Fruit fly (Drosophila melanogaster) whole organism: ENCODE data around the gene CG5783.

ENCODE experiments used
- CG8478 ChIP-seq: fragments of >200 bp; optimal IDR thresholded peaks from 2 replicates; lab custom pipeline; 2018; ENCODE audit warnings: inconsistent platforms
- Dll ChIP-seq: fragments of >200 bp; optimal IDR thresholded peaks from 2 replicates; lab custom pipeline; 2017
- EcR ChIP-seq, 2 experiments: fragments of >200 bp; optimal IDR thresholded peaks; 2 replicates each; lab custom pipeline; 2017; ENCODE audit warnings: missing biosample characterization in 2 of 2, missing genetic modification characterization in 2 of 2, missing genetic modification reagents in 2 of 2
- psq ChIP-seq: fragments of >200 bp; optimal IDR thresholded peaks from 2 replicates; lab custom pipeline; 2017
- usp ChIP-seq: fragments of >200 bp; optimal IDR thresholded peaks from 2 replicates; lab custom pipeline; 2017; ENCODE audit warnings: missing biosample characterization, missing genetic modification characterization, mixed read lengths

DNA sequence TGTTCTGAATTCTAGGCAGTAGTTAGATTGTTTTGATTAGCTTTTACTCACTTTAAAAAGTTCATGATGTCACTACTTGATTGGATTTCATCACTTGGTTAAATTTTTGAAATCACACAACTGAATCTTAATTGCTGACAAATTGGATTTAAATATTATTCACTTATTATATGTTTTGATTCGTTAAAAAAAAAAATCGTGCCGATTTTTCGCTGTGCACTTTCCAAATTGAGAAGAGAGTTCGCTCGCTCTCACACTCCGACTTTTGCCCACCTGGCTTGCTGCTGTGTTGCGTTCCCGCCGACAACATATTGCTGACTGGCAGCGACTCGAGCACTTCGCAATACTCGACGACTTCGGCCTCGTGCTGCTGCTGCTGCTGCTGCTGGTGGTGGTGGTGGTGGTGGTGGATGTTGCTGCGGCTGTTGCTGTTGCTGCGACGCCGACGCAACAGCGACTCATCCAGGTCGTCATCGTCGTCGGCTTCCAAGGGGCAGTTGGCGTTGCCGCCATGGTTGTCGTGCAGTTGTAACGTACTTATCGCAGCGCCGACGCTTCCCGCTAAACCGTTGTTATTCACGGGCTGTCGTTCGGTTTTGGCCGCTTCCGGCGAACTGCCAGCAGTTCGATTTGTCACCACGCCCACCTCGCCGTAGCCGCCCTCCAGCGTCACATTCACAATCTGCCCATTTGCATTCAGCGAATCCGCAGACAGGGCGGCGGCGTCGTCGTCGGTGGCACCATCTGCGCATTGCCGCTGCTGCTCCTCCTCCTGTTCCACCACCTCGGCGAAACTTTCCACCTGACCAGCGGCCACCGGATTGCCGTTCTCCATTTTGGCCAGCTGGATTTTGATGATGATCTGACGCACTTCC lies 14.1 kb upstream of the CG5783 start:
- TF ChIP-seq CG8478 (no peak), usp (no peak), psq (no peak), Dll (lab: Kevin White, UChicago) (no peak), EcR (GFP tag; optimal IDR thresholded peaks at IDR 0.05; lab: Kevin White, UChicago) (no peak)
